Worm (Caenorhabditis elegans) whole organism, L2 larva: Measurements from ENCODE around the gene pps-1.

Experiments
- C34F6.9 ChIP-seq: fragments of 150-350 bp; optimal IDR thresholded peaks from 2 replicates; lab custom pipeline; 2014; ENCODE audit warnings: missing biosample characterization, missing genetic modification characterization
- F13H6.1 ChIP-seq: sonication (generic microtip); optimal IDR thresholded peaks from 2 replicates; lab custom pipeline; 2016; ENCODE audit warnings: missing genetic modification characterization, missing compliant biosample characterization
- R02D3.7 ChIP-seq: fragments of 150-350 bp; optimal IDR thresholded peaks from 2 replicates; lab custom pipeline; 2014; ENCODE audit warnings: missing biosample characterization, missing genetic modification characterization
- Y55F3AM.14 ChIP-seq: fragments of 200-800 bp; sonication (Bioruptor generic); optimal IDR thresholded peaks from 2 replicates; lab custom pipeline; 2018; ENCODE audit warnings: mild to moderate bottlenecking, missing genetic modification characterization, missing compliant biosample characterization
- ZK546.5 ChIP-seq: sonication (generic microtip); optimal IDR thresholded peaks from 2 replicates; lab custom pipeline; 2017; ENCODE audit warnings: missing biosample characterization, missing genetic modification characterization
- aly-2 ChIP-seq: fragments of 150-350 bp; optimal IDR thresholded peaks from 2 replicates; lab custom pipeline; 2014; ENCODE audit warnings: missing biosample characterization, missing genetic modification characterization
- ama-1 ChIP-seq: fragments of 150-350 bp; optimal IDR thresholded peaks from 2 replicates; lab custom pipeline; 2018; ENCODE audit warnings: inconsistent platforms
- blmp-1 ChIP-seq: sonication (generic microtip); optimal IDR thresholded peaks from 2 replicates; lab custom pipeline; 2017; ENCODE audit warnings: missing genetic modification characterization, mild to moderate bottlenecking, missing compliant biosample characterization, antibody characterized with exemption, moderate library complexity; ENCODE audit not compliant: insufficient read depth
- ceh-16 ChIP-seq: fragments of 150-350 bp; optimal IDR thresholded peaks from 2 replicates; lab custom pipeline; 2014; ENCODE audit warnings: missing biosample characterization, missing genetic modification characterization
- ceh-82 ChIP-seq: fragments of 150-350 bp; optimal IDR thresholded peaks from 2 replicates; lab custom pipeline; 2014; ENCODE audit warnings: missing biosample characterization, missing genetic modification characterization
- crh-2 ChIP-seq: sonication (generic microtip); optimal IDR thresholded peaks from 2 replicates; lab custom pipeline; 2017; ENCODE audit warnings: missing biosample characterization, missing genetic modification characterization
- dmd-4 ChIP-seq: sonication (generic microtip); optimal IDR thresholded peaks from 2 replicates; lab custom pipeline; 2017; ENCODE audit warnings: missing biosample characterization, missing genetic modification characterization
- egl-27 ChIP-seq: sonication (generic microtip); optimal IDR thresholded peaks from 3 replicates; lab custom pipeline; 2017; ENCODE audit warnings: missing biosample characterization, missing genetic modification reagents, missing genetic modification characterization
- elt-1 ChIP-seq: fragments of 150-350 bp; optimal IDR thresholded peaks from 2 replicates; lab custom pipeline; 2014; ENCODE audit warnings: missing biosample characterization, missing genetic modification characterization
- elt-3 ChIP-seq: sonication (generic microtip); optimal IDR thresholded peaks from 2 replicates; lab custom pipeline; 2017; ENCODE audit warnings: missing biosample characterization, missing genetic modification characterization
- fos-1 ChIP-seq: fragments of 150-350 bp; optimal IDR thresholded peaks from 2 replicates; lab custom pipeline; 2014; ENCODE audit warnings: missing biosample characterization, missing genetic modification characterization
- gmeb-1 ChIP-seq: fragments of 150-350 bp; optimal IDR thresholded peaks from 2 replicates; lab custom pipeline; 2014; ENCODE audit warnings: missing biosample characterization, missing genetic modification characterization
- lin-11 ChIP-seq: fragments of 150-350 bp; sonication (generic microtip); optimal IDR thresholded peaks from 2 replicates; lab custom pipeline; 2014; ENCODE audit warnings: missing biosample characterization, missing genetic modification characterization, inconsistent platforms, mixed read lengths
- lsy-2 ChIP-seq, 2 experiments: fragments of 150-350 bp in 1 of 2; sonication (generic microtip) in 1 of 2; optimal IDR thresholded peaks; 2 replicates each; lab custom pipeline; 2014 to 2017; ENCODE audit warnings: missing biosample characterization in 2 of 2, missing genetic modification characterization in 2 of 2
- mab-5 ChIP-seq: fragments of 150-350 bp; optimal IDR thresholded peaks from 2 replicates; lab custom pipeline; 2014; ENCODE audit warnings: missing biosample characterization, missing genetic modification characterization
- mbf-1 ChIP-seq: sonication (generic microtip); optimal IDR thresholded peaks from 2 replicates; lab custom pipeline; 2017; ENCODE audit warnings: missing biosample characterization, missing genetic modification characterization
- nhr-23 ChIP-seq: fragments of 150-350 bp; optimal IDR thresholded peaks from 2 replicates; lab custom pipeline; 2014; ENCODE audit warnings: missing biosample characterization, missing genetic modification reagents, missing genetic modification characterization
- nhr-237 ChIP-seq: fragments of 150-350 bp; optimal IDR thresholded peaks from 2 replicates; lab custom pipeline; 2014; ENCODE audit warnings: missing biosample characterization, missing genetic modification characterization
- nhr-25 ChIP-seq: fragments of 150-350 bp; sonication (generic microtip); optimal IDR thresholded peaks from 3 replicates; lab custom pipeline; 2014; ENCODE audit warnings: missing biosample characterization, missing genetic modification characterization
- nhr-6 ChIP-seq: fragments of 150-350 bp; optimal IDR thresholded peaks from 2 replicates; lab custom pipeline; 2014; ENCODE audit warnings: missing biosample characterization, missing genetic modification characterization
- peb-1 ChIP-seq: fragments of 150-350 bp; optimal IDR thresholded peaks from 2 replicates; lab custom pipeline; 2014; ENCODE audit warnings: missing biosample characterization, missing genetic modification characterization
- skn-1 ChIP-seq: sonication (generic microtip); optimal IDR thresholded peaks from 2 replicates; lab custom pipeline; 2017; ENCODE audit warnings: missing biosample characterization, missing genetic modification characterization
- sma-3 ChIP-seq: sonication (generic microtip); optimal IDR thresholded peaks from 2 replicates; lab custom pipeline; 2016; ENCODE audit warnings: missing genetic modification reagents, missing genetic modification characterization, missing compliant biosample characterization
- sma-9 ChIP-seq, 2 experiments: fragments of 150-350 bp in 1 of 2; sonication (generic microtip) in 1 of 2; optimal IDR thresholded peaks; 2 replicates each; lab custom pipeline; 2014 to 2016; ENCODE audit warnings: missing genetic modification characterization in 2 of 2, mild to moderate bottlenecking in 1 of 2, missing biosample characterization in 1 of 2, missing compliant biosample characterization in 1 of 2, missing genetic modification reagents in 1 of 2, moderate library complexity in 1 of 2
- unc-55 ChIP-seq: fragments of 150-350 bp; sonication (generic microtip); optimal IDR thresholded peaks from 3 replicates; lab custom pipeline; 2014; ENCODE audit warnings: missing biosample characterization, missing genetic modification reagents, missing genetic modification characterization
- unc-62 ChIP-seq: fragments of 150-350 bp; optimal IDR thresholded peaks from 2 replicates; lab custom pipeline; 2014; ENCODE audit warnings: missing biosample characterization, missing genetic modification reagents, missing genetic modification characterization
- zag-1 ChIP-seq: fragments of 150-350 bp; optimal IDR thresholded peaks from 2 replicates; lab custom pipeline; 2014; ENCODE audit warnings: missing biosample characterization, missing genetic modification characterization
- ztf-1 ChIP-seq: fragments of 200-800 bp; sonication (Bioruptor generic); conservative IDR thresholded peaks from 2 replicates; pipeline ENCODE4 v1.3.6; 2022; ENCODE audit warnings: missing genetic modification characterization, missing compliant biosample characterization
- ztf-11 ChIP-seq: sonication (generic microtip); optimal IDR thresholded peaks from 2 replicates; lab custom pipeline; 2017; ENCODE audit warnings: missing biosample characterization, missing genetic modification characterization
- ztf-4 ChIP-seq: fragments of 150-350 bp; optimal IDR thresholded peaks from 2 replicates; lab custom pipeline; 2014; ENCODE audit warnings: missing biosample characterization, missing genetic modification characterization

pps-1 gene

DNA sequence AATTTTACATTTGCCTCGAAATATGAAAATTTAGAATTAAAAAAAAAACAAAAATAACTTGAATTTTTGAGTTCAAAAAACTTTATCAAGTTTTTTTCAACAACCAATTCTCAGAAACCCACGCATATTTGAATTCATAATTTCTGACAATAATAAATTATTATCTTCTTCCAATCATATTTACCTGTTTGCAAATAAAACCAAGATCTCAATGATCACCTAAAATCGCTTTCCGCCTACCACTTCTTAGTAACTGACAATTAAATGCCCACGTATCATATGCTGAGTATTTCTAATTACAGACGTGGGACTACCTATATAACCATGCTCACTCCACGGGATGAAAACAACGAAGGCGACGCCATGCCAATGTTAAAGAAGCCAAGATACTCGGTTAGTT, at the start of gene pps-1:
Gene pps-1, plus strand, starts transcription at position 301 of the 400 bp plus-strand sequence.
- no peak for TF ChIP-seq gmeb-1 (tag; lab: Kevin White, UChicago)
- TF ChIP-seq peb-1 (tag; lab: Kevin White, UChicago): no peak
- TF ChIP-seq F13H6.1 (tag; lab: Kevin White, UChicago): no peak
- TF ChIP-seq nhr-25 (tag; lab: Kevin White, UChicago): no peak
- TF ChIP-seq ztf-11 (tag; lab: Kevin White, UChicago): no peak

- TF ChIP-seq crh-2 (tag; lab: Kevin White, UChicago): no peak
- TF ChIP-seq Y55F3AM.14: no peak
- TF ChIP-seq nhr-237: no peak
- no peak for TF ChIP-seq mbf-1 (tag; lab: Kevin White, UChicago)
- TF ChIP-seq nhr-25 (tag; lab: Kevin White, UChicago): no peak
- no peak for TF ChIP-seq sma-3 (GFP tag; lab: Kevin White, UChicago)
- TF ChIP-seq elt-3 (tag; lab: Kevin White, UChicago): no peak
- no peak for TF ChIP-seq ceh-16 (tag; lab: Kevin White, UChicago)
- TF ChIP-seq sma-9 (GFP tag; optimal IDR thresholded peaks at IDR 0.05; lab: Kevin White, UChicago): no peak
- no peak for TF ChIP-seq sma-9 (tag; optimal IDR thresholded peaks at IDR 0.05; lab: Kevin White, UChicago)
- no peak for TF ChIP-seq C34F6.9 (tag; lab: Kevin White, UChicago)
- TF ChIP-seq nhr-6 (tag; lab: Kevin White, UChicago): no peak
- no peak for TF ChIP-seq egl-27
- TF ChIP-seq mab-5 (tag; lab: Kevin White, UChicago): no peak
- no peak for TF ChIP-seq unc-62 (GFP tag; lab: Kevin White, UChicago)
- no peak for TF ChIP-seq R02D3.7 (tag; lab: Kevin White, UChicago)
- TF ChIP-seq ztf-11 (tag; lab: Kevin White, UChicago): no peak
- TF ChIP-seq unc-55 (GFP tag; lab: Kevin White, UChicago): no peak
- TF ChIP-seq ztf-1 (GFP tag; lab: Robert Waterston, UW): no peak
These were observed 49.2 kb upstream of the pps-1 start, which contains the start of gene nsph-3.2 for ce11 chrIV:10112570-10112969. nsph-3.2 (plus strand) TSS chrIV:10112870.

DNA sequence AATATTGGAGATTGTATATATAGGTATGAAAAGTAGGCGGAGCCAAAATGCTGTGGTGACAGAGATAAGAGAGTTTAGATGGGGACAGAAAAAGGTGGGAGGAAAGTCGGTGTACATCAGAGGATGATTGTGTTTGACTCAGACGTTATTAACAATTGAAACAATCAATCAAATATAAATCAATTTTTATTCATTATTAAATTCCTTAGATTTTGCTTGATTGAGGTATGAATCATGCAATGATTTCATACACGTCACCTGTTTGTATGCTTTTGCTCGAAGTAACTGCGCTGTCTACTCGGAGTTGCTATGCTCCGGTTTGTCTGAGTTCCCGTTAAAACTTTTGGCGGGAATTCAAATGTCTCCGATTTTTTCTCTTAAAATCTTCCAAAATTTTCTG, 46.7 kb upstream of the pps-1 start, which contains the start of gene C04G2.10:
Gene C04G2.10, plus strand, starts transcription at position 301 of the 400 bp plus-strand sequence.
- TF ChIP-seq gmeb-1 (tag; lab: Kevin White, UChicago): no peak
- no peak for TF ChIP-seq ama-1
- no peak for TF ChIP-seq nhr-23 (tag; lab: Kevin White, UChicago)
- TF ChIP-seq dmd-4: no peak
- TF ChIP-seq egl-27: no peak
- TF ChIP-seq nhr-6 (tag; lab: Kevin White, UChicago): no peak
- no peak for TF ChIP-seq F13H6.1 (tag; lab: Kevin White, UChicago)
- no peak for TF ChIP-seq sma-3 (GFP tag; lab: Kevin White, UChicago)
- TF ChIP-seq blmp-1 (tag; lab: Kevin White, UChicago): no peak
- TF ChIP-seq ZK546.5: no peak

- TF ChIP-seq zag-1 (tag; lab: Kevin White, UChicago) (no peak), ztf-4 (tag; lab: Kevin White, UChicago) (no peak), C34F6.9 (tag; lab: Kevin White, UChicago) (no peak)
These were observed 45.0 kb upstream of the pps-1 start for ce11 chrIV:10116765-10117164.

DNA sequence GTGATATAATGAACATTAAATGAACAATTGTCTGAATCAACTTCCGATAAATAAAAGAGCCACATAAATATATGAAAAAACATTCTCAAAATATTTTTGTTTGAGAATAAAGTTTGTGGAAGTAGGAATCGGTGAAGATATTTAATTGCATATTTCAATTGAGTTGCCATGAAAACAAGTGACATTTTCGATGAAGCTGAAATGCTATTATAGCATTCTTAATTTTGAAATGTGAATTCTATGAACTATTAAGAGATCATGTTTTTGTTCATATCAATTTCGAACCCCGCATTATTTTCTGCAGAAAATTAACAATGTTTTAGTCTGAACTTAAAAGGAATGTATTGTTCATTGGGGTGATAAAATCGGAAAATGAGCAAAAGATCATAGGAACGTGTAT, 39.6 kb upstream of the pps-1 start, which contains the start of gene irld-21:
Gene irld-21, minus strand, starts transcription at position 101 of the 400 bp plus-strand sequence.
- TF ChIP-seq mbf-1 (tag; lab: Kevin White, UChicago): no peak
- TF ChIP-seq elt-1 (tag; lab: Kevin White, UChicago): no peak
- no peak for TF ChIP-seq skn-1 (tag; lab: Kevin White, UChicago)
- no peak for TF ChIP-seq fos-1 (tag; lab: Kevin White, UChicago)
- TF ChIP-seq C34F6.9 (tag; lab: Kevin White, UChicago): no peak
- TF ChIP-seq lin-11 (tag; lab: Kevin White, UChicago): no peak
- no peak for TF ChIP-seq Y55F3AM.14
- TF ChIP-seq ztf-1 (GFP tag; lab: Robert Waterston, UW): no peak
- no peak for TF ChIP-seq nhr-25 (tag; lab: Kevin White, UChicago)
- no peak for TF ChIP-seq aly-2 (tag; lab: Kevin White, UChicago)
- no peak for TF ChIP-seq unc-62 (GFP tag; lab: Kevin White, UChicago)
- TF ChIP-seq ceh-82 (tag; lab: Kevin White, UChicago): no peak
- TF ChIP-seq gmeb-1 (tag; lab: Kevin White, UChicago): no peak
- no peak for TF ChIP-seq lsy-2 (tag; optimal IDR thresholded peaks at IDR 0.05; lab: Kevin White, UChicago)
- TF ChIP-seq mab-5 (tag; lab: Kevin White, UChicago): no peak
